Worm (Caenorhabditis elegans) whole organism, L3 larva: Measurements from ENCODE around the gene K06A4.6.

Experiments used
- R02D3.7 ChIP-seq: fragments of 150-350 bp; optimal IDR thresholded peaks from 2 replicates; lab custom pipeline; 2014; ENCODE audit warnings: missing biosample characterization, missing genetic modification characterization
- ZK546.5 ChIP-seq: sonication (generic microtip); optimal IDR thresholded peaks from 2 replicates; lab custom pipeline; 2017; ENCODE audit warnings: missing biosample characterization, missing genetic modification characterization
- aly-2 ChIP-seq: fragments of 150-350 bp; optimal IDR thresholded peaks from 2 replicates; lab custom pipeline; 2014; ENCODE audit warnings: missing biosample characterization, missing genetic modification characterization
- ama-1 ChIP-seq: fragments of 150-350 bp; optimal IDR thresholded peaks from 2 replicates; lab custom pipeline; 2018
- ceh-16 ChIP-seq: sonication (generic microtip); optimal IDR thresholded peaks from 2 replicates; lab custom pipeline; 2017; ENCODE audit warnings: missing biosample characterization, missing genetic modification characterization
- ceh-28 ChIP-seq: fragments of 150-350 bp; optimal IDR thresholded peaks from 2 replicates; lab custom pipeline; 2014; ENCODE audit warnings: missing biosample characterization, missing genetic modification reagents, missing genetic modification characterization
- ceh-82 ChIP-seq: fragments of 150-350 bp; optimal IDR thresholded peaks from 2 replicates; lab custom pipeline; 2014; ENCODE audit warnings: missing biosample characterization, missing genetic modification characterization
- ceh-9 ChIP-seq: sonication (generic microtip); optimal IDR thresholded peaks from 2 replicates; lab custom pipeline; 2018; ENCODE audit warnings: missing biosample characterization, missing genetic modification characterization
- daf-12 ChIP-seq: fragments of 150-350 bp; optimal IDR thresholded peaks from 2 replicates; lab custom pipeline; 2014; ENCODE audit warnings: missing biosample characterization, missing genetic modification reagents, missing genetic modification characterization
- egl-27 ChIP-seq: sonication (generic microtip); optimal IDR thresholded peaks from 4 replicates; lab custom pipeline; 2017; ENCODE audit warnings: missing biosample characterization, missing genetic modification reagents, missing genetic modification characterization
- egl-5 ChIP-seq: fragments of 150-350 bp; optimal IDR thresholded peaks from 2 replicates; lab custom pipeline; 2017; ENCODE audit warnings: missing biosample characterization, missing genetic modification reagents, missing genetic modification characterization, inconsistent platforms
- elt-1 ChIP-seq: fragments of 150-350 bp; optimal IDR thresholded peaks from 2 replicates; lab custom pipeline; 2014; ENCODE audit warnings: missing biosample characterization, missing genetic modification characterization
- elt-2 ChIP-seq: sonication (generic microtip); optimal IDR thresholded peaks from 2 replicates; lab custom pipeline; 2016; ENCODE audit warnings: missing genetic modification reagents, mild to moderate bottlenecking, missing genetic modification characterization, missing compliant biosample characterization
- elt-3 ChIP-seq, 3 experiments: fragments of 150-350 bp in 1 of 3; sonication (generic microtip) in 2 of 3; optimal IDR thresholded peaks; 2 replicates in 2 of 3; 4 replicates in 1 of 3; lab custom pipeline; 2014 to 2017; ENCODE audit warnings: missing biosample characterization in 3 of 3, missing genetic modification characterization in 3 of 3
- eor-1 ChIP-seq, 2 experiments: fragments of 150-350 bp; optimal IDR thresholded peaks; 2 replicates each; lab custom pipeline; 2014 to 2018; ENCODE audit warnings: missing biosample characterization in 2 of 2, missing genetic modification characterization in 2 of 2
- fkh-10 ChIP-seq: sonication (generic microtip); optimal IDR thresholded peaks from 2 replicates; lab custom pipeline; 2017; ENCODE audit warnings: missing biosample characterization, missing genetic modification reagents, missing genetic modification characterization
- fkh-2 ChIP-seq: fragments of 150-350 bp; optimal IDR thresholded peaks from 2 replicates; lab custom pipeline; 2014; ENCODE audit warnings: missing biosample characterization, missing genetic modification reagents, missing genetic modification characterization
- fos-1 ChIP-seq: fragments of 150-350 bp; optimal IDR thresholded peaks from 2 replicates; lab custom pipeline; 2014; ENCODE audit warnings: missing biosample characterization, missing genetic modification characterization
- hmg-11 ChIP-seq: sonication (generic microtip); optimal IDR thresholded peaks from 2 replicates; lab custom pipeline; 2016; ENCODE audit warnings: missing genetic modification characterization, missing compliant biosample characterization
- jun-1 ChIP-seq: fragments of 150-350 bp; optimal IDR thresholded peaks from 2 replicates; lab custom pipeline; 2014; ENCODE audit warnings: missing biosample characterization, missing genetic modification reagents, missing genetic modification characterization
- lin-15B ChIP-seq: fragments of 150-350 bp; optimal IDR thresholded peaks from 2 replicates; lab custom pipeline; 2014; ENCODE audit warnings: missing biosample characterization, missing genetic modification characterization
- lin-39 ChIP-seq: fragments of 150-350 bp; optimal IDR thresholded peaks from 2 replicates; lab custom pipeline; 2018; ENCODE audit warnings: missing biosample characterization, missing genetic modification reagents, missing genetic modification characterization
- lsy-12 ChIP-seq: sonication (generic microtip); optimal IDR thresholded peaks from 2 replicates; lab custom pipeline; 2016; ENCODE audit warnings: mild to moderate bottlenecking, missing genetic modification characterization, missing compliant biosample characterization
- mdl-1 ChIP-seq: fragments of 150-350 bp; optimal IDR thresholded peaks from 2 replicates; lab custom pipeline; 2014; ENCODE audit warnings: missing biosample characterization, missing genetic modification characterization
- mml-1 ChIP-seq: fragments of 150-350 bp; sonication (generic microtip); optimal IDR thresholded peaks from 3 replicates; lab custom pipeline; 2014; ENCODE audit warnings: missing biosample characterization, missing genetic modification characterization
- nfya-1 ChIP-seq: sonication (generic microtip); optimal IDR thresholded peaks from 2 replicates; lab custom pipeline; 2017; ENCODE audit warnings: missing genetic modification characterization, mild to moderate bottlenecking, missing compliant biosample characterization, antibody characterized with exemption, moderate library complexity; ENCODE audit not compliant: insufficient read depth
- nhr-11 ChIP-seq: fragments of 150-350 bp; optimal IDR thresholded peaks from 2 replicates; lab custom pipeline; 2014; ENCODE audit warnings: missing biosample characterization, missing genetic modification characterization
- nhr-12 ChIP-seq: fragments of 150-350 bp; optimal IDR thresholded peaks from 2 replicates; lab custom pipeline; 2014; ENCODE audit warnings: missing biosample characterization, missing genetic modification characterization
- nhr-23 ChIP-seq: fragments of 150-350 bp; optimal IDR thresholded peaks from 2 replicates; lab custom pipeline; 2014; ENCODE audit warnings: missing biosample characterization, missing genetic modification reagents, missing genetic modification characterization
- nhr-237 ChIP-seq: fragments of 150-350 bp; optimal IDR thresholded peaks from 2 replicates; lab custom pipeline; 2014; ENCODE audit warnings: missing biosample characterization, missing genetic modification characterization
- nhr-25 ChIP-seq: sonication (generic microtip); optimal IDR thresholded peaks from 2 replicates; lab custom pipeline; 2017; ENCODE audit warnings: missing biosample characterization, missing genetic modification characterization
- nhr-28 ChIP-seq: fragments of 150-350 bp; optimal IDR thresholded peaks from 2 replicates; lab custom pipeline; 2014; ENCODE audit warnings: missing biosample characterization, missing genetic modification characterization
- nhr-43 ChIP-seq: sonication (generic microtip); optimal IDR thresholded peaks from 2 replicates; lab custom pipeline; 2016; ENCODE audit warnings: mild to moderate bottlenecking, missing genetic modification characterization, missing compliant biosample characterization; ENCODE audit not compliant: poor library complexity, severe bottlenecking
- nhr-67 ChIP-seq: fragments of 150-350 bp; optimal IDR thresholded peaks from 2 replicates; lab custom pipeline; 2014; ENCODE audit warnings: missing biosample characterization, missing genetic modification characterization
- nhr-76 ChIP-seq: fragments of 150-350 bp; sonication (generic microtip); optimal IDR thresholded peaks from 5 replicates; lab custom pipeline; 2014; ENCODE audit warnings: missing biosample characterization, missing genetic modification characterization
- nhr-77 ChIP-seq: fragments of 150-350 bp; optimal IDR thresholded peaks from 2 replicates; lab custom pipeline; 2014; ENCODE audit warnings: missing biosample characterization, missing genetic modification characterization
- pha-4 ChIP-seq: fragments of 150-350 bp; optimal IDR thresholded peaks from 2 replicates; lab custom pipeline; 2014; ENCODE audit warnings: missing biosample characterization, missing genetic modification reagents, missing genetic modification characterization
- pqm-1 ChIP-seq: fragments of 150-350 bp; optimal IDR thresholded peaks from 2 replicates; lab custom pipeline; 2017; ENCODE audit warnings: missing biosample characterization, missing genetic modification characterization, inconsistent platforms
- sea-2 ChIP-seq: fragments of 150-350 bp; sonication (generic microtip); optimal IDR thresholded peaks from 4 replicates; lab custom pipeline; 2014; ENCODE audit warnings: missing biosample characterization, missing genetic modification reagents, missing genetic modification characterization
- skn-1 ChIP-seq: fragments of 150-350 bp; optimal IDR thresholded peaks from 2 replicates; lab custom pipeline; 2014; ENCODE audit warnings: missing biosample characterization, missing genetic modification characterization
- snpc-4 ChIP-seq: fragments of 150-350 bp; optimal IDR thresholded peaks from 2 replicates; lab custom pipeline; 2014; ENCODE audit warnings: missing biosample characterization, missing genetic modification characterization
- tbx-2 ChIP-seq: sonication (generic microtip); optimal IDR thresholded peaks from 2 replicates; lab custom pipeline; 2016; ENCODE audit warnings: mild to moderate bottlenecking, missing genetic modification characterization, missing compliant biosample characterization
- unc-39 ChIP-seq: sonication (generic microtip); optimal IDR thresholded peaks from 4 replicates; lab custom pipeline; 2017; ENCODE audit warnings: missing biosample characterization, missing genetic modification characterization
- unc-62 ChIP-seq: fragments of 150-350 bp; sonication (generic microtip); optimal IDR thresholded peaks from 4 replicates; lab custom pipeline; 2014; ENCODE audit warnings: missing biosample characterization, missing genetic modification reagents, missing genetic modification characterization
- zag-1 ChIP-seq: fragments of 150-350 bp; optimal IDR thresholded peaks from 2 replicates; lab custom pipeline; 2014; ENCODE audit warnings: missing biosample characterization, missing genetic modification characterization
- ztf-11 ChIP-seq: fragments of 150-350 bp; optimal IDR thresholded peaks from 2 replicates; lab custom pipeline; 2014; ENCODE audit warnings: missing biosample characterization, missing genetic modification characterization
- ztf-4 ChIP-seq: fragments of 150-350 bp; optimal IDR thresholded peaks from 2 replicates; lab custom pipeline; 2014; ENCODE audit warnings: missing biosample characterization, missing genetic modification characterization

The K06A4.6 gene

ce11 chrV:9506931-9507330 lies 26.5 kb upstream of the K06A4.6 start:
- TF ChIP-seq pqm-1 (tag; lab: Kevin White, UChicago) (peak; percentile 80), ZK546.5 (tag; lab: Kevin White, UChicago) (no peak), elt-2 (tag; lab: Kevin White, UChicago) (peak; percentile 82), unc-62 (no peak)

- peak; percentile 49 for TF ChIP-seq nhr-25 (tag; lab: Kevin White, UChicago)
- TF ChIP-seq elt-1, result no peak
- no peak for TF ChIP-seq ceh-28 (tag; lab: Kevin White, UChicago)
- TF ChIP-seq nhr-23 (tag; lab: Kevin White, UChicago), result peak; percentile 41
- no peak for TF ChIP-seq ztf-11 (tag; lab: Kevin White, UChicago)
- TF ChIP-seq, all 47 proteins: peak for 2
Measured at ce11 chrV:9504474-9504960, 24.1 kb upstream of the K06A4.6 start, which contains the start of gene haao-1. Gene haao-1 (plus strand): TSS chrV:9504910.

ce11 chrV:9503152-9503817 lies 22.8 kb upstream of the K06A4.6 start:
- TF ChIP-seq nhr-77 (tag; lab: Kevin White, UChicago) (no peak), nhr-23 (tag; lab: Kevin White, UChicago) (peak; percentile 22), daf-12 (tag; lab: Kevin White, UChicago) (no peak), ceh-16 (tag; lab: Kevin White, UChicago) (no peak), ztf-11 (tag; lab: Kevin White, UChicago) (no peak), ceh-82 (tag; lab: Kevin White, UChicago) (peak; percentile 8), jun-1 (peak; percentile 17), R02D3.7 (no peak), nhr-11 (tag; lab: Kevin White, UChicago) (no peak), pqm-1 (tag; lab: Kevin White, UChicago) (peak; percentile 17), pha-4 (tag; lab: Kevin White, UChicago) (no peak), sea-2 (no peak), nhr-237 (tag; lab: Kevin White, UChicago) (no peak), ama-1 (lab: Kevin White, UChicago) (peak; percentile 51), elt-1 (peak; percentile 33), fkh-2 (tag; lab: Kevin White, UChicago) (no peak), elt-2 (tag; lab: Kevin White, UChicago) (peak; percentile 52), ZK546.5 (tag; lab: Kevin White, UChicago) (no peak), nhr-76 (no peak), ceh-9 (tag; lab: Kevin White, UChicago) (no peak), mdl-1 (no peak), elt-3 (tag; optimal IDR thresholded peaks at IDR 0.05; lab: Kevin White, UChicago) (no peak), snpc-4 (tag; lab: Kevin White, UChicago) (peak; percentile 95), fos-1 (tag; lab: Kevin White, UChicago) (no peak), egl-27 (tag; lab: Kevin White, UChicago) (no peak), tbx-2 (tag; lab: Kevin White, UChicago) (peak; percentile 48), mml-1 (tag; lab: Kevin White, UChicago) (no peak), fkh-10 (GFP tag; lab: Kevin White, UChicago) (no peak), ztf-4 (tag; lab: Kevin White, UChicago) (no peak), eor-1 (tag; optimal IDR thresholded peaks at IDR 0.05; lab: Kevin White, UChicago) (no peak), unc-62 (no peak), egl-5 (tag; lab: Kevin White, UChicago) (peak; percentile 26), nhr-67 (tag; lab: Kevin White, UChicago) (no peak), nhr-12 (tag; lab: Kevin White, UChicago) (no peak), lin-39 (tag; lab: Kevin White, UChicago) (peak; percentile 82), skn-1 (no peak), nhr-25 (tag; lab: Kevin White, UChicago) (peak; percentile 50), nhr-43 (tag; lab: Kevin White, UChicago) (peak; percentile 77), nhr-28 (tag; lab: Kevin White, UChicago) (no peak), lin-15B (tag; lab: Kevin White, UChicago) (peak; percentile 38), aly-2 (tag; lab: Kevin White, UChicago) (no peak), hmg-11 (peak; percentile 90), nfya-1 (tag; lab: Kevin White, UChicago) (peak; percentile 40), zag-1 (tag; lab: Kevin White, UChicago) (no peak), unc-39 (no peak), ceh-28 (tag; lab: Kevin White, UChicago) (no peak), lsy-12 (tag; lab: Kevin White, UChicago) (peak; percentile 42)
- TF ChIP-seq, all 47 proteins: peak for 17
